Fruit fly (Drosophila melanogaster) whole organism, embryonic: Measurements from ENCODE around the gene CG6041.

Source experiments
- CG18011 ChIP-seq: fragments of 200-800 bp; sonication (Bioruptor generic); optimal IDR thresholded peaks from 2 replicates; lab custom pipeline; 2017; ENCODE audit warnings: missing biosample characterization, missing genetic modification characterization, mild to moderate bottlenecking, moderate library complexity, missing genotype
- CG1832 ChIP-seq: fragments of 200-800 bp; sonication (Bioruptor generic); optimal IDR thresholded peaks from 2 replicates; lab custom pipeline; 2017; ENCODE audit warnings: missing biosample characterization, mild to moderate bottlenecking, missing genetic modification characterization, inconsistent platforms
- fd102C ChIP-seq: fragments of 200-800 bp; sonication (Bioruptor generic); optimal IDR thresholded peaks from 2 replicates; lab custom pipeline; 2018; ENCODE audit warnings: missing biosample characterization, mild to moderate bottlenecking, missing genetic modification characterization, moderate library complexity
- vnd ChIP-seq: fragments of 200-800 bp; sonication (Bioruptor generic); IDR thresholded peaks from 3 replicates; pipeline ENCODE4 v1.3.6; 2022; ENCODE audit warnings: missing biosample characterization, missing genetic modification characterization; ENCODE audit not compliant: partially characterized antibody

DNA sequence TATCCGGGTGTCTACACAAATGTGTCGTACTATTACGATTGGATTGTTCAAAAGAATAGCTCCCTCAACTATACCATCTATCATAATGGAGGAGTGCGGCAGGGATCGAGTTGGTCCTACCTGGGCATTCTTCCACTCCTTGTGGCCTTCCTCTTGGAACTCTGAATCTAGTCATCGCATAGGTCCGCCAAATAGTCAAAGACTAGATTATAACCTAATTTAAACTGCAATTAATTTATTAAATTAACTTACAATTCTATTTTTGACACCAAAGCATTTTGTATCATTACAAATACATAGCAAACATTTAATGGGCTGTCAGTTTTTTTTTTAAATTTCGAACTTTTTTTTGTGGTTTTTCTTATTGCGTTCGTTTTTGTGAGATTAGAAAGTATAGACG is 2.0 kb downstream of the CG6041 start, which contains the start of gene CG32755:
- TF ChIP-seq CG18011 (GFP tag; lab: Kevin White, UChicago) (no peak), CG1832 (GFP tag; lab: Kevin White, UChicago) (no peak), fd102C (GFP tag; lab: Kevin White, UChicago) (no peak), vnd (GFP tag; lab: Robert Waterston, UW) (no peak)
